Worm (Caenorhabditis elegans) whole organism, L2 larva: Measurements from ENCODE around the gene pro-3.

Experiments used
- ama-1 ChIP-seq: fragments of 150-350 bp; optimal IDR thresholded peaks from 2 replicates; lab custom pipeline; 2018; ENCODE audit warnings: inconsistent platforms
- blmp-1 ChIP-seq: sonication (generic microtip); optimal IDR thresholded peaks from 2 replicates; lab custom pipeline; 2017; ENCODE audit warnings: missing genetic modification characterization, mild to moderate bottlenecking, missing compliant biosample characterization, antibody characterized with exemption, moderate library complexity; ENCODE audit not compliant: insufficient read depth
- ceh-16 ChIP-seq: fragments of 150-350 bp; optimal IDR thresholded peaks from 2 replicates; lab custom pipeline; 2014; ENCODE audit warnings: missing biosample characterization, missing genetic modification characterization
- elt-3 ChIP-seq: sonication (generic microtip); optimal IDR thresholded peaks from 2 replicates; lab custom pipeline; 2017; ENCODE audit warnings: missing biosample characterization, missing genetic modification characterization
- mbf-1 ChIP-seq: sonication (generic microtip); optimal IDR thresholded peaks from 2 replicates; lab custom pipeline; 2017; ENCODE audit warnings: missing biosample characterization, missing genetic modification characterization
- mdl-1 ChIP-seq, 2 experiments: fragments of 150-350 bp in 1 of 2; sonication (generic microtip) in 1 of 2; optimal IDR thresholded peaks; 2 replicates each; lab custom pipeline; 2017; ENCODE audit warnings: missing biosample characterization in 2 of 2, missing genetic modification characterization in 2 of 2
- nhr-237 ChIP-seq: fragments of 150-350 bp; optimal IDR thresholded peaks from 2 replicates; lab custom pipeline; 2014; ENCODE audit warnings: missing biosample characterization, missing genetic modification characterization
- nhr-25 ChIP-seq: fragments of 150-350 bp; sonication (generic microtip); optimal IDR thresholded peaks from 3 replicates; lab custom pipeline; 2014; ENCODE audit warnings: missing biosample characterization, missing genetic modification characterization
- skn-1 ChIP-seq: sonication (generic microtip); optimal IDR thresholded peaks from 2 replicates; lab custom pipeline; 2017; ENCODE audit warnings: missing biosample characterization, missing genetic modification characterization
- snpc-4 ChIP-seq: fragments of 150-350 bp; optimal IDR thresholded peaks from 2 replicates; lab custom pipeline; 2014; ENCODE audit warnings: missing biosample characterization, missing genetic modification characterization

- no peak for TF ChIP-seq nhr-237 (tag; lab: Kevin White, UChicago)
- no peak for TF ChIP-seq ceh-16 (tag; lab: Kevin White, UChicago)
- TF ChIP-seq elt-3: no peak
- TF ChIP-seq skn-1: no peak
- TF ChIP-seq ama-1: no peak
- peak in 1 of 2 experiments; percentile 25 for TF ChIP-seq mdl-1 (tag; optimal IDR thresholded peaks at IDR 0.05; lab: Kevin White, UChicago)
- peak; percentile 30 for TF ChIP-seq nhr-25 (tag; lab: Kevin White, UChicago)
- no peak for TF ChIP-seq mbf-1 (tag; lab: Kevin White, UChicago)
- no peak for TF ChIP-seq blmp-1 (tag; lab: Kevin White, UChicago)
- TF ChIP-seq snpc-4: peak; percentile 40
These were observed 7.6 kb upstream of the pro-3 start for ce11 chrV:19125812-19126211.
